Fruit fly (Drosophila melanogaster) whole organism, prepupa: ENCODE data around the gene CG5846.

ENCODE experiments used
- CG10631 ChIP-seq: fragments of 200-800 bp; sonication (Bioruptor generic); optimal IDR thresholded peaks from 2 replicates; lab custom pipeline; 2016; ENCODE audit warnings: missing biosample characterization, missing genetic modification characterization
- CG10669 ChIP-seq: fragments of 200-800 bp; sonication (Bioruptor generic); optimal IDR thresholded peaks from 3 replicates; lab custom pipeline; 2018; ENCODE audit warnings: missing biosample characterization, mild to moderate bottlenecking, missing genetic modification characterization, moderate library complexity
- CG11762 ChIP-seq: fragments of 200-800 bp; sonication (Bioruptor generic); optimal IDR thresholded peaks from 3 replicates; lab custom pipeline; 2016; ENCODE audit warnings: missing biosample characterization, missing genetic modification characterization; ENCODE audit not compliant: insufficient read depth
- CG11902 ChIP-seq: fragments of 200-800 bp; sonication (Bioruptor generic); optimal IDR thresholded peaks from 3 replicates; lab custom pipeline; 2016; ENCODE audit warnings: missing biosample characterization, missing genetic modification characterization
- CG16779 ChIP-seq: fragments of 200-800 bp; sonication (Bioruptor generic); optimal IDR thresholded peaks from 3 replicates; lab custom pipeline; 2017; ENCODE audit warnings: missing biosample characterization, mild to moderate bottlenecking, missing genetic modification characterization
- CG31627 ChIP-seq: fragments of 200-800 bp; sonication (Bioruptor generic); optimal IDR thresholded peaks from 3 replicates; lab custom pipeline; 2016; ENCODE audit warnings: missing biosample characterization, missing genetic modification characterization
- CG32006 ChIP-seq: fragments of 200-800 bp; sonication (Bioruptor generic); optimal IDR thresholded peaks from 3 replicates; lab custom pipeline; 2017; ENCODE audit warnings: missing biosample characterization, mild to moderate bottlenecking, missing genetic modification characterization
- CG34406 ChIP-seq: fragments of 200-800 bp; sonication (Bioruptor generic); optimal IDR thresholded peaks from 3 replicates; lab custom pipeline; 2016; ENCODE audit warnings: missing biosample characterization, missing genetic modification characterization
- CG3919 ChIP-seq: fragments of 200-800 bp; sonication (Bioruptor generic); optimal IDR thresholded peaks from 3 replicates; lab custom pipeline; 2016; ENCODE audit warnings: missing biosample characterization, missing genetic modification characterization
- CG4318 ChIP-seq: fragments of 200-800 bp; sonication (Bioruptor generic); optimal IDR thresholded peaks from 3 replicates; lab custom pipeline; 2017; ENCODE audit warnings: missing biosample characterization, mild to moderate bottlenecking, missing genetic modification characterization
- CG6276 ChIP-seq: fragments of 200-800 bp; sonication (Bioruptor generic); optimal IDR thresholded peaks from 2 replicates; lab custom pipeline; 2017; ENCODE audit warnings: missing biosample characterization, mild to moderate bottlenecking, missing genetic modification characterization
- CG6792 ChIP-seq: fragments of 200-800 bp; sonication (Bioruptor generic); optimal IDR thresholded peaks from 3 replicates; lab custom pipeline; 2016; ENCODE audit warnings: missing biosample characterization, missing genetic modification characterization
- CG6808 ChIP-seq: fragments of 200-800 bp; sonication (Bioruptor generic); optimal IDR thresholded peaks from 3 replicates; lab custom pipeline; 2017; ENCODE audit warnings: missing biosample characterization, missing genetic modification characterization, mild to moderate bottlenecking, moderate library complexity, missing genetic modification reagents
- CG6854 ChIP-seq: fragments of 200-800 bp; sonication (Bioruptor generic); optimal IDR thresholded peaks from 2 replicates; lab custom pipeline; 2017; ENCODE audit warnings: missing biosample characterization, mild to moderate bottlenecking, missing genetic modification characterization
- CG8119 ChIP-seq: fragments of 200-800 bp; sonication (Bioruptor generic); IDR thresholded peaks from 3 replicates; pipeline ENCODE4 v1.3.6; 2022; ENCODE audit warnings: missing biosample characterization, missing genetic modification characterization
- CG8319 ChIP-seq: fragments of 200-800 bp; sonication (Bioruptor generic); optimal IDR thresholded peaks from 3 replicates; lab custom pipeline; 2016; ENCODE audit warnings: missing biosample characterization, missing genetic modification characterization
- CG9139 ChIP-seq: fragments of 200-800 bp; sonication (Bioruptor generic); optimal IDR thresholded peaks from 3 replicates; lab custom pipeline; 2017; ENCODE audit warnings: missing biosample characterization, mild to moderate bottlenecking, missing genetic modification characterization
- Eip78C ChIP-seq: fragments of 200-800 bp; sonication (Bioruptor generic); peaks from one replicate; lab custom pipeline; 2016; ENCODE audit warnings: missing biosample characterization, missing genetic modification characterization
- Eip93F ChIP-seq: fragments of 200-800 bp; sonication (Bioruptor generic); optimal IDR thresholded peaks from 2 replicates; lab custom pipeline; 2016; ENCODE audit warnings: missing biosample characterization, mild to moderate bottlenecking, missing genetic modification characterization
- Ets96B ChIP-seq: fragments of 200-800 bp; optimal IDR thresholded peaks from 2 replicates; lab custom pipeline; 2019; ENCODE audit warnings: missing biosample characterization, mild to moderate bottlenecking, missing genetic modification characterization, moderate library complexity
- Hr39 ChIP-seq: fragments of 200-800 bp; sonication (Bioruptor generic); optimal IDR thresholded peaks from 2 replicates; lab custom pipeline; 2016; ENCODE audit warnings: missing biosample characterization, missing genetic modification characterization
- OdsH ChIP-seq: fragments of 200-800 bp; sonication (Bioruptor generic); optimal IDR thresholded peaks from 3 replicates; lab custom pipeline; 2016; ENCODE audit warnings: missing biosample characterization, missing genetic modification characterization
- Smox ChIP-seq: fragments of 200-800 bp; sonication (Bioruptor generic); optimal IDR thresholded peaks from 3 replicates; lab custom pipeline; 2016; ENCODE audit warnings: missing biosample characterization, missing genetic modification characterization
- Sox14 ChIP-seq: fragments of 200-800 bp; sonication (Bioruptor generic); optimal IDR thresholded peaks from 3 replicates; lab custom pipeline; 2016; ENCODE audit warnings: missing biosample characterization, missing genetic modification characterization
- Sox15 ChIP-seq: fragments of 200-800 bp; sonication (Bioruptor generic); optimal IDR thresholded peaks from 3 replicates; lab custom pipeline; 2016; ENCODE audit warnings: missing biosample characterization, missing genetic modification characterization
- acj6 ChIP-seq: fragments of 200-800 bp; sonication (Bioruptor generic); optimal IDR thresholded peaks from 3 replicates; lab custom pipeline; 2016; ENCODE audit warnings: missing biosample characterization, missing genetic modification characterization
- dac ChIP-seq: fragments of 200-800 bp; sonication (Bioruptor generic); optimal IDR thresholded peaks from 2 replicates; lab custom pipeline; 2017; ENCODE audit warnings: missing biosample characterization, mild to moderate bottlenecking, missing genetic modification characterization
- dsx ChIP-seq: fragments of 200-800 bp; optimal IDR thresholded peaks from 3 replicates; lab custom pipeline; 2019; ENCODE audit warnings: missing biosample characterization, mild to moderate bottlenecking, missing genetic modification characterization, moderate library complexity; ENCODE audit not compliant: poor library complexity, severe bottlenecking
- eg ChIP-seq: fragments of 200-800 bp; sonication (Bioruptor generic); IDR thresholded peaks from 3 replicates; pipeline ENCODE4 v1.3.6; 2022; ENCODE audit warnings: missing biosample characterization, missing genetic modification characterization
- fd59A ChIP-seq: fragments of 200-800 bp; sonication (Bioruptor generic); optimal IDR thresholded peaks from 2 replicates; lab custom pipeline; 2017; ENCODE audit warnings: missing biosample characterization, mild to moderate bottlenecking, missing genetic modification characterization, missing genetic modification reagents
- fd85E ChIP-seq: fragments of 200-800 bp; sonication (Bioruptor generic); optimal IDR thresholded peaks from 3 replicates; lab custom pipeline; 2016; ENCODE audit warnings: missing biosample characterization, missing genetic modification characterization
- lz ChIP-seq: fragments of 200-800 bp; sonication (Bioruptor generic); optimal IDR thresholded peaks from 3 replicates; lab custom pipeline; 2016; ENCODE audit warnings: missing biosample characterization, missing genetic modification characterization
- net ChIP-seq: fragments of 200-800 bp; sonication (Bioruptor generic); optimal IDR thresholded peaks from 3 replicates; lab custom pipeline; 2016; ENCODE audit warnings: missing biosample characterization, missing genetic modification characterization
- ss ChIP-seq, 2 experiments: fragments of 200-800 bp; sonication (Bioruptor generic); optimal IDR thresholded peaks; 2 replicates in 1 of 2; 3 replicates in 1 of 2; lab custom pipeline; 2017 to 2018; ENCODE audit warnings: mild to moderate bottlenecking in 2 of 2, missing biosample characterization in 2 of 2, missing genetic modification characterization in 2 of 2, moderate library complexity in 1 of 2
- svp ChIP-seq: fragments of 200-800 bp; sonication (Bioruptor generic); peaks from one replicate; lab custom pipeline; 2016; ENCODE audit warnings: missing biosample characterization, missing genetic modification characterization
- topi ChIP-seq: fragments of 200-800 bp; sonication (Bioruptor generic); optimal IDR thresholded peaks from 3 replicates; lab custom pipeline; 2016; ENCODE audit warnings: missing biosample characterization, missing genetic modification characterization
- vri ChIP-seq: fragments of 200-800 bp; sonication (Bioruptor generic); optimal IDR thresholded peaks from 3 replicates; lab custom pipeline; 2016; ENCODE audit warnings: missing biosample characterization, mild to moderate bottlenecking, missing genetic modification characterization

CG5846 gene

dm6 chr2L:9954119-9954518, 2.9 kb downstream of the CG5846 start, which contains the start of the genes CG13126 and CG4709 (continued):
- TF ChIP-seq Smox (GFP tag; lab: Kevin White, UChicago) (peak; percentile 86), CG11902 (GFP tag; lab: Kevin White, UChicago) (peak; percentile 75), CG6854 (GFP tag; lab: Kevin White, UChicago) (peak; percentile 79), Sox14 (GFP tag; lab: Kevin White, UChicago) (peak; percentile 74), CG4318 (GFP tag; lab: Kevin White, UChicago) (no peak), lz (GFP tag; lab: Kevin White, UChicago) (peak; percentile 74), CG10669 (peak; percentile 90), CG11762 (peak; percentile 86), Eip93F (GFP tag; lab: Kevin White, UChicago) (peak; percentile 65), CG32006 (GFP tag; lab: Kevin White, UChicago) (peak; percentile 90), Hr39 (peak; percentile 64), CG9139 (GFP tag; lab: Kevin White, UChicago) (peak; percentile 84), CG8119 (GFP tag; lab: Robert Waterston, UW) (peak; percentile 94), Sox15 (GFP tag; lab: Kevin White, UChicago) (peak; percentile 59), OdsH (GFP tag; lab: Kevin White, UChicago) (peak; percentile 89)

dm6 chr2L:9949178-9950062, 7.6 kb downstream of the CG5846 start:
- TF ChIP-seq dac (GFP tag; lab: Kevin White, UChicago), result no peak
- no peak for TF ChIP-seq CG6792 (GFP tag; lab: Kevin White, UChicago)
- peak; percentile 60 for TF ChIP-seq svp (GFP tag; lab: Kevin White, UChicago)
- peak; percentile 79 for TF ChIP-seq vri (GFP tag; lab: Kevin White, UChicago)
- no peak for TF ChIP-seq fd85E
- peak; percentile 4 for TF ChIP-seq CG3919 (GFP tag; lab: Kevin White, UChicago)
- TF ChIP-seq ss (GFP tag; optimal IDR thresholded peaks at IDR 0.05; lab: Kevin White, UChicago), result peak; percentile 46 to 49
- TF ChIP-seq dsx, result no peak
- peak; percentile 31; the same call in 1 of the 3 replicates for TF ChIP-seq eg
- TF ChIP-seq CG6854 (GFP tag; lab: Kevin White, UChicago), result peak; percentile 10
- TF ChIP-seq CG10631 (GFP tag; lab: Kevin White, UChicago), result no peak
- TF ChIP-seq CG16779 (tag; lab: Kevin White, UChicago), result peak; percentile 60
- TF ChIP-seq CG8119 (GFP tag; lab: Robert Waterston, UW), result peak; percentile 39; the same call in 1 of the 3 replicates
- no peak for TF ChIP-seq topi (GFP tag; lab: Kevin White, UChicago)
- no peak for TF ChIP-seq Ets96B (tag; lab: Kevin White, UChicago)
- no peak for TF ChIP-seq fd59A (GFP tag; lab: Kevin White, UChicago)
- TF ChIP-seq CG6276, result peak; percentile 75
- peak; percentile 36 for TF ChIP-seq CG9139 (GFP tag; lab: Kevin White, UChicago)
- no peak for TF ChIP-seq CG8319 (GFP tag; lab: Kevin White, UChicago)
- no peak for TF ChIP-seq CG10669
- no peak for TF ChIP-seq acj6 (GFP tag; lab: Kevin White, UChicago)
- TF ChIP-seq CG34406 (GFP tag; lab: Kevin White, UChicago), result no peak
- TF ChIP-seq net (GFP tag; lab: Kevin White, UChicago), result peak; percentile 29
- TF ChIP-seq CG6808 (GFP tag; lab: Kevin White, UChicago), result peak; percentile 16
- no peak for TF ChIP-seq CG11762
- TF ChIP-seq CG31627 (GFP tag; lab: Kevin White, UChicago), result no peak
- peak; percentile 3 for TF ChIP-seq Sox14 (GFP tag; lab: Kevin White, UChicago)
- peak; percentile 34 for TF ChIP-seq Eip78C (GFP tag; lab: Kevin White, UChicago)
